Fruit fly (Drosophila melanogaster) whole organism, embryonic: ENCODE results near the gene CG14691.
A peak's percentile ranks its signal among the peaks of the same experiment; 100 is the strongest.

Source experiments
- Antp ChIP-seq: fragments of 200-800 bp; sonication (Bioruptor generic); optimal IDR thresholded peaks from 3 replicates; lab custom pipeline; 2016; ENCODE audit warnings: missing biosample characterization, missing genetic modification characterization
- Bgb ChIP-seq: fragments of 200-800 bp; sonication (Bioruptor generic); IDR thresholded peaks from 2 replicates; pipeline ENCODE4 v1.3.6; 2022; ENCODE audit warnings: missing biosample characterization, missing genetic modification characterization; ENCODE audit not compliant: partially characterized antibody
- CG10321 ChIP-seq: fragments of 200-800 bp; sonication (Bioruptor generic); IDR thresholded peaks from 2 replicates; pipeline ENCODE4 v1.3.6; 2022; ENCODE audit warnings: missing biosample characterization, missing genetic modification characterization
- CG11247 ChIP-seq: fragments of 200-800 bp; sonication (Bioruptor generic); IDR thresholded peaks from 2 replicates; pipeline ENCODE4 v1.3.6; 2022; ENCODE audit warnings: missing biosample characterization, missing genetic modification characterization
- CG13775 ChIP-seq: fragments of 200-800 bp; sonication (Bioruptor generic); optimal IDR thresholded peaks from 3 replicates; lab custom pipeline; 2017; ENCODE audit warnings: missing biosample characterization, mild to moderate bottlenecking, missing genetic modification characterization
- CG15514 ChIP-seq: fragments of 200-800 bp; sonication (Bioruptor generic); optimal IDR thresholded peaks from 3 replicates; lab custom pipeline; 2017; ENCODE audit warnings: missing biosample characterization, missing genetic modification characterization, mild to moderate bottlenecking, moderate library complexity, missing genetic modification reagents
- CG1647 ChIP-seq: fragments of 200-800 bp; sonication (Bioruptor generic); optimal IDR thresholded peaks from 3 replicates; lab custom pipeline; 2016; ENCODE audit warnings: missing biosample characterization, missing genetic modification characterization
- CG16813 ChIP-seq: fragments of 200-800 bp; sonication (Bioruptor generic); IDR thresholded peaks from 3 replicates; pipeline ENCODE4 v1.3.6; 2022; ENCODE audit warnings: missing biosample characterization, missing genetic modification characterization; ENCODE audit not compliant: partially characterized antibody
- CG18599 ChIP-seq: fragments of 200-800 bp; sonication (Bioruptor generic); optimal IDR thresholded peaks from 3 replicates; lab custom pipeline; 2017; ENCODE audit warnings: missing biosample characterization, missing genetic modification characterization, mild to moderate bottlenecking, moderate library complexity, missing genetic modification reagents
- CG2120 ChIP-seq: fragments of 200-800 bp; sonication (Bioruptor generic); optimal IDR thresholded peaks from 3 replicates; lab custom pipeline; 2016; ENCODE audit warnings: missing biosample characterization, missing genetic modification characterization
- CG30020 ChIP-seq: fragments of 200-800 bp; optimal IDR thresholded peaks from 2 replicates; lab custom pipeline; 2019; ENCODE audit warnings: missing biosample characterization, mild to moderate bottlenecking, missing genetic modification characterization, moderate library complexity
- CG3281 ChIP-seq: fragments of 200-800 bp; sonication (Bioruptor generic); optimal IDR thresholded peaks from 3 replicates; lab custom pipeline; 2017; ENCODE audit warnings: missing biosample characterization, mild to moderate bottlenecking, missing genetic modification characterization
- CG34376 ChIP-seq: fragments of 200-800 bp; sonication (Bioruptor generic); optimal IDR thresholded peaks from 2 replicates; lab custom pipeline; 2018; ENCODE audit warnings: missing biosample characterization, mild to moderate bottlenecking, missing genetic modification characterization
- CG4282 ChIP-seq: fragments of 200-800 bp; sonication (Bioruptor generic); optimal IDR thresholded peaks from 2 replicates; lab custom pipeline; 2016; ENCODE audit warnings: missing biosample characterization, missing genetic modification characterization
- CG4820 ChIP-seq: fragments of 200-800 bp; sonication (Bioruptor generic); optimal IDR thresholded peaks from 3 replicates; lab custom pipeline; 2016; ENCODE audit warnings: missing biosample characterization, missing genetic modification characterization
- CG4854 ChIP-seq: fragments of 200-800 bp; sonication (Bioruptor generic); optimal IDR thresholded peaks from 2 replicates; lab custom pipeline; 2016; ENCODE audit warnings: missing biosample characterization, missing genetic modification characterization, inconsistent platforms
- CG6791 ChIP-seq: fragments of 200-800 bp; sonication (Bioruptor generic); IDR thresholded peaks from 3 replicates; pipeline ENCODE4 v1.3.6; 2022; ENCODE audit warnings: missing biosample characterization, missing genetic modification characterization; ENCODE audit not compliant: partially characterized antibody
- CG7357 ChIP-seq: fragments of 200-800 bp; sonication (Bioruptor generic); IDR thresholded peaks from 3 replicates; pipeline ENCODE4 v1.3.6; 2022; ENCODE audit warnings: missing biosample characterization, missing genetic modification characterization
- CG7963 ChIP-seq: fragments of 200-800 bp; sonication (Bioruptor generic); IDR thresholded peaks from 3 replicates; pipeline ENCODE4 v1.3.6; 2022; ENCODE audit warnings: missing biosample characterization, missing genetic modification characterization; ENCODE audit not compliant: partially characterized antibody
- CG7987 ChIP-seq: fragments of 200-800 bp; sonication (Bioruptor generic); optimal IDR thresholded peaks from 2 replicates; lab custom pipeline; 2018; ENCODE audit warnings: missing biosample characterization, mild to moderate bottlenecking, missing genetic modification characterization, moderate library complexity
- CG8359 ChIP-seq: fragments of 200-800 bp; sonication (Bioruptor generic); optimal IDR thresholded peaks from 2 replicates; lab custom pipeline; 2017; ENCODE audit warnings: missing biosample characterization, mild to moderate bottlenecking, missing genetic modification characterization, borderline replicate concordance
- Gsc ChIP-seq: fragments of 200-800 bp; sonication (Bioruptor generic); IDR thresholded peaks from 2 replicates; pipeline ENCODE4 v1.3.6; 2022; ENCODE audit warnings: missing biosample characterization, missing genetic modification characterization
- Hand ChIP-seq: fragments of 200-800 bp; sonication (Bioruptor generic); optimal IDR thresholded peaks from 2 replicates; lab custom pipeline; 2017; ENCODE audit warnings: mild to moderate bottlenecking, missing biosample characterization, missing genetic modification reagents, missing genetic modification characterization
- MTF-1 ChIP-seq: fragments of 200-800 bp; sonication (Bioruptor generic); optimal IDR thresholded peaks from 2 replicates; lab custom pipeline; 2018; ENCODE audit warnings: missing biosample characterization, mild to moderate bottlenecking, missing genetic modification characterization, borderline replicate concordance
- Meics ChIP-seq: fragments of 200-800 bp; sonication (Bioruptor generic); optimal IDR thresholded peaks from 2 replicates; lab custom pipeline; 2017; ENCODE audit warnings: missing biosample characterization, mild to moderate bottlenecking, missing genetic modification characterization
- Rfx ChIP-seq: fragments of 200-800 bp; sonication (Bioruptor generic); IDR thresholded peaks from 2 replicates; pipeline ENCODE4 v1.3.6; 2022; ENCODE audit warnings: missing biosample characterization, missing genetic modification characterization
- Sin3A ChIP-seq: fragments of >200 bp; optimal IDR thresholded peaks from 2 replicates; lab custom pipeline; 2018
- cg ChIP-seq: fragments of 200-800 bp; sonication (Bioruptor generic); optimal IDR thresholded peaks from 3 replicates; lab custom pipeline; 2019; ENCODE audit warnings: missing biosample characterization, mild to moderate bottlenecking, missing genetic modification characterization, moderate library complexity
- ci ChIP-seq: fragments of 200-800 bp; sonication (Bioruptor generic); IDR thresholded peaks from 3 replicates; pipeline ENCODE4 v1.3.6; 2022; ENCODE audit warnings: missing biosample characterization, missing genetic modification characterization
- gem ChIP-seq: fragments of 200-800 bp; sonication (Bioruptor generic); optimal IDR thresholded peaks from 2 replicates; lab custom pipeline; 2019; ENCODE audit warnings: missing biosample characterization, mild to moderate bottlenecking, missing genetic modification characterization, moderate library complexity
- lab ChIP-seq: fragments of 200-800 bp; sonication (Bioruptor generic); optimal IDR thresholded peaks from 3 replicates; lab custom pipeline; 2017; ENCODE audit warnings: missing biosample characterization, missing genetic modification characterization, mild to moderate bottlenecking, moderate library complexity, missing genetic modification reagents
- p53 ChIP-seq: fragments of 200-800 bp; sonication (Bioruptor generic); optimal IDR thresholded peaks from 2 replicates; lab custom pipeline; 2016; ENCODE audit warnings: missing biosample characterization, missing genetic modification characterization
- peb ChIP-seq: fragments of 200-800 bp; sonication (Bioruptor generic); IDR thresholded peaks from 2 replicates; pipeline ENCODE4 v1.3.6; 2022; ENCODE audit warnings: missing biosample characterization, missing genetic modification characterization
- shn ChIP-seq: fragments of 200-800 bp; sonication (Bioruptor generic); optimal IDR thresholded peaks from 3 replicates; lab custom pipeline; 2016; ENCODE audit warnings: missing biosample characterization, missing genetic modification characterization
- slp2 ChIP-seq: fragments of 200-800 bp; sonication (Bioruptor generic); optimal IDR thresholded peaks from 2 replicates; lab custom pipeline; 2016; ENCODE audit warnings: missing biosample characterization, missing genetic modification characterization
- sob ChIP-seq: fragments of 200-800 bp; sonication (Bioruptor generic); IDR thresholded peaks from 2 replicates; pipeline ENCODE4 v1.3.6; 2022; ENCODE audit warnings: missing biosample characterization, missing genetic modification characterization
- sqz ChIP-seq: fragments of 200-800 bp; sonication (Bioruptor generic); optimal IDR thresholded peaks from 3 replicates; lab custom pipeline; 2018; ENCODE audit warnings: missing biosample characterization, mild to moderate bottlenecking, missing genetic modification characterization
- tgo ChIP-seq: fragments of 200-800 bp; sonication (Bioruptor generic); IDR thresholded peaks from 3 replicates; pipeline ENCODE4 v1.3.6; 2022; ENCODE audit warnings: missing biosample characterization, missing genetic modification characterization
- tll ChIP-seq, 2 experiments: fragments of 200-800 bp in 1 of 2; fragments of >200 bp in 1 of 2; sonication (Bioruptor generic) in 1 of 2; optimal IDR thresholded peaks; 2 replicates each; lab custom pipeline; 2017 to 2019; ENCODE audit warnings: missing biosample characterization in 2 of 2, missing genetic modification characterization in 2 of 2, mild to moderate bottlenecking in 1 of 2, moderate library complexity in 1 of 2
- wek ChIP-seq: fragments of 200-800 bp; sonication (Bioruptor generic); optimal IDR thresholded peaks from 3 replicates; lab custom pipeline; 2018; ENCODE audit warnings: missing biosample characterization, mild to moderate bottlenecking, missing genetic modification characterization, moderate library complexity
- wor ChIP-seq: fragments of 200-800 bp; sonication (Bioruptor generic); IDR thresholded peaks from 2 replicates; pipeline ENCODE4 v1.3.6; 2022; ENCODE audit warnings: missing biosample characterization, missing genetic modification characterization
- zen2 ChIP-seq: fragments of 200-800 bp; sonication (Bioruptor generic); IDR thresholded peaks from 3 replicates; pipeline ENCODE4 v1.3.6; 2022; ENCODE audit warnings: missing biosample characterization, missing genetic modification characterization; ENCODE audit not compliant: partially characterized antibody

CG14691 gene

DNA sequence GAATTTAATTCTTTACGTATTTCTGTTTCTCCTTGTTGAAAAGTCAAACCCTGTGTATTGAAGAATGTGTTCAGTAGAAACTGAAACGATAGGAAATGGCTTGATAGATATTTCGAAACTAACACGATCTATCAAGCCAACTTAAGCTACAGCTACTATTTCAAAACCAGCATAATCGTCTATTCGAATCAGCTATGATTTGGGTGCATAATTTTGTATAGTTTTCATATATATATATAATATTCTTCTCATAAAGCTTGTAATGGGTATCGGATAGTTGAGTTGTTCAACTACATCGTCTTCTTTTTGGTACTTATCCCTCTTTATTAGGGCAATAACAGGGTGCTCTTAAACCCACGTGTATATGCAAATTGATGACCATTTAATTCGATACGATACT, 19.6 kb downstream of the CG14691 start, which contains the start of gene tomboy20:
Gene tomboy20 (minus strand): TSS at position 101 of the 400 bp plus-strand sequence.
- TF ChIP-seq shn: no peak
- TF ChIP-seq CG2120 (GFP tag; lab: Kevin White, UChicago): no peak
- no peak for TF ChIP-seq tgo (GFP tag; lab: Robert Waterston, UW)
- TF ChIP-seq sqz: no peak
- TF ChIP-seq Gsc (GFP tag; lab: Robert Waterston, UW): no peak
- TF ChIP-seq peb (GFP tag; lab: Robert Waterston, UW): no peak
- no peak for TF ChIP-seq slp2 (GFP tag; lab: Kevin White, UChicago)
- TF ChIP-seq wek (GFP tag; lab: Kevin White, UChicago): no peak
- TF ChIP-seq zen2 (GFP tag; lab: Robert Waterston, UW): no peak

DNA sequence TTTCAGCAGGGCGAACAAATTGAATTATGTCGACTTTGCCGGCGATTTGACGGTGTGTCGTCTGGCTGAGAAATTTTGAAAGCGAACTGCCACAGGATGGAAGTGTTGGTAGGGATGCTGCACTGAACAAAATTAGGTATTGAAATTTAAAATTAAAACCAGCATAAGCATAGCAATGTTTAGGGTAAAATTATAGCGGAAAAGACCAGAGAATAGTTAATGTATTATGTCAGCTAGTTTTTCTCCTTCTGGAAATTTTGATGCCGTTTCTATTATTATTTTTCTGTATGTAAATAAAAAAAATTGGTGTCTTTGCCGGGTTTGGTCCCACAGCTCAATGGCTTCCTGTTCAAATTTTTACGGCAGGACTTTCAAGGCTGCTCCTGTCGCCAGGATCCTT, 28.7 kb downstream of the CG14691 start:
- no peak for TF ChIP-seq ci (GFP tag; lab: Robert Waterston, UW)
- no peak for TF ChIP-seq tll (GFP tag; optimal IDR thresholded peaks at IDR 0.05; lab: Kevin White, UChicago)
- TF ChIP-seq Sin3A (lab: Kevin White, UChicago): no peak
- 0 out of 2 replicates have a peak, but pooled peaks have one; percentile 23 for TF ChIP-seq sob
- TF ChIP-seq CG30020 (tag; lab: Kevin White, UChicago): no peak
- no peak for TF ChIP-seq p53 (GFP tag; lab: Kevin White, UChicago)
- TF ChIP-seq cg (GFP tag; lab: Kevin White, UChicago): no peak
- TF ChIP-seq CG18599 (GFP tag; lab: Kevin White, UChicago): peak; percentile 68
- no peak for TF ChIP-seq CG4820 (GFP tag; lab: Kevin White, UChicago)
- TF ChIP-seq CG15514 (GFP tag; lab: Kevin White, UChicago): peak; percentile 9
- TF ChIP-seq Bgb (GFP tag; lab: Robert Waterston, UW): no peak
- peak; percentile 24 for TF ChIP-seq CG3281
- TF ChIP-seq CG1647 (GFP tag; lab: Kevin White, UChicago): no peak
- 0 out of 2 replicates have a peak, but pooled peaks have one; percentile 30 for TF ChIP-seq Rfx (GFP tag; lab: Robert Waterston, UW)
- no peak for TF ChIP-seq gem (tag; lab: Kevin White, UChicago)
- TF ChIP-seq CG7987 (GFP tag; lab: Kevin White, UChicago): no peak
- no peak for TF ChIP-seq CG4282
- no peak for TF ChIP-seq CG34376
- no peak for TF ChIP-seq Hand (GFP tag; lab: Kevin White, UChicago)
- TF ChIP-seq Meics (GFP tag; lab: Kevin White, UChicago): peak; percentile 7
- peak; percentile 58 for TF ChIP-seq lab (GFP tag; lab: Kevin White, UChicago)
- TF ChIP-seq CG10321 (GFP tag; lab: Robert Waterston, UW): no peak

DNA sequence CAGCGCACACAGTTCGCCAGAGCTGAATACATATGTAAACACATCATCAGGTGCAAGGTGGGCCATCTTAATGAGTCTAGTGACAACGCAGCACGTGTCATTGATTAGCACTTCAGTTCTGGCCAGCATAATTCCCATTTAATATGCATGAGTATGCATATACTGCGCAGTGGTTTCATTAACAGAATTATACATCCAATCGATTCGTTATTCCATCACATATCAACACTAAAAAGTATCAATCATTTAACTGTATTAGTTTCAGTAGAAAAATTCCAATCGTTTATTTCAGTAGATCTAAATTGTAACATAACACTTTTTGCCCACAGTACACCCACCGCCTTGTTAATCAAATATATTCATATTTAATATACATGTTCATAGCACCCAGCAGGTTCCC, 40.9 kb downstream of the CG14691 start, which contains the start of gene CG4073:
Gene CG4073 (plus strand): TSS at position 301 of the 400 bp plus-strand sequence.
- TF ChIP-seq wor (GFP tag; lab: Robert Waterston, UW) (no peak), CG11247 (GFP tag; lab: Robert Waterston, UW) (no peak), Antp (GFP tag; lab: Kevin White, UChicago) (no peak), CG4854 (GFP tag; lab: Kevin White, UChicago) (no peak), CG7963 (GFP tag; lab: Robert Waterston, UW) (no peak), CG8359 (no peak), CG7357 (GFP tag; lab: Robert Waterston, UW) (no peak), MTF-1 (GFP tag; lab: Kevin White, UChicago) (no peak), CG16813 (GFP tag; lab: Robert Waterston, UW) (no peak), CG13775 (GFP tag; lab: Kevin White, UChicago) (no peak), CG6791 (no peak)
